Worm (Caenorhabditis elegans): Measurements from ENCODE around the gene F55E10.4.

ce11 chrX:8356305-8356704 lies 28.6 kb upstream of the F55E10.4 start:
- TF ChIP-seq ama-1 (optimal IDR thresholded peaks at IDR 0.05) (no peak), ama-1 (GFP tag; optimal IDR thresholded peaks at IDR 0.05) (no peak), pha-4 (tag; optimal IDR thresholded peaks at IDR 0.05) (no peak)
